Worm (Caenorhabditis elegans) whole organism, L2 larva: ENCODE data around the gene tlk-1.

Experiments used
- alr-1 ChIP-seq: fragments of 150-350 bp; optimal IDR thresholded peaks from 2 replicates; lab custom pipeline; 2014; ENCODE audit warnings: missing biosample characterization, missing genetic modification characterization
- ceh-82 ChIP-seq: fragments of 150-350 bp; optimal IDR thresholded peaks from 2 replicates; lab custom pipeline; 2014; ENCODE audit warnings: missing biosample characterization, missing genetic modification characterization
- egl-27 ChIP-seq: sonication (generic microtip); optimal IDR thresholded peaks from 3 replicates; lab custom pipeline; 2017; ENCODE audit warnings: missing biosample characterization, missing genetic modification reagents, missing genetic modification characterization
- elt-3 ChIP-seq: sonication (generic microtip); optimal IDR thresholded peaks from 2 replicates; lab custom pipeline; 2017; ENCODE audit warnings: missing biosample characterization, missing genetic modification characterization
- lin-11 ChIP-seq: fragments of 150-350 bp; sonication (generic microtip); optimal IDR thresholded peaks from 2 replicates; lab custom pipeline; 2014; ENCODE audit warnings: missing biosample characterization, missing genetic modification characterization, inconsistent platforms, mixed read lengths
- lin-13 ChIP-seq: fragments of 150-350 bp; optimal IDR thresholded peaks from 2 replicates; lab custom pipeline; 2014; ENCODE audit warnings: missing biosample characterization, missing genetic modification reagents, missing genetic modification characterization
- nhr-11 ChIP-seq: fragments of 150-350 bp; optimal IDR thresholded peaks from 2 replicates; lab custom pipeline; 2014; ENCODE audit warnings: missing biosample characterization, missing genetic modification characterization
- nhr-23 ChIP-seq: fragments of 150-350 bp; optimal IDR thresholded peaks from 2 replicates; lab custom pipeline; 2014; ENCODE audit warnings: missing biosample characterization, missing genetic modification reagents, missing genetic modification characterization
- nhr-77 ChIP-seq: fragments of 150-350 bp; optimal IDR thresholded peaks from 2 replicates; lab custom pipeline; 2014; ENCODE audit warnings: missing biosample characterization, missing genetic modification characterization
- sma-3 ChIP-seq: sonication (generic microtip); optimal IDR thresholded peaks from 2 replicates; lab custom pipeline; 2016; ENCODE audit warnings: missing genetic modification reagents, missing genetic modification characterization, missing compliant biosample characterization

DNA sequence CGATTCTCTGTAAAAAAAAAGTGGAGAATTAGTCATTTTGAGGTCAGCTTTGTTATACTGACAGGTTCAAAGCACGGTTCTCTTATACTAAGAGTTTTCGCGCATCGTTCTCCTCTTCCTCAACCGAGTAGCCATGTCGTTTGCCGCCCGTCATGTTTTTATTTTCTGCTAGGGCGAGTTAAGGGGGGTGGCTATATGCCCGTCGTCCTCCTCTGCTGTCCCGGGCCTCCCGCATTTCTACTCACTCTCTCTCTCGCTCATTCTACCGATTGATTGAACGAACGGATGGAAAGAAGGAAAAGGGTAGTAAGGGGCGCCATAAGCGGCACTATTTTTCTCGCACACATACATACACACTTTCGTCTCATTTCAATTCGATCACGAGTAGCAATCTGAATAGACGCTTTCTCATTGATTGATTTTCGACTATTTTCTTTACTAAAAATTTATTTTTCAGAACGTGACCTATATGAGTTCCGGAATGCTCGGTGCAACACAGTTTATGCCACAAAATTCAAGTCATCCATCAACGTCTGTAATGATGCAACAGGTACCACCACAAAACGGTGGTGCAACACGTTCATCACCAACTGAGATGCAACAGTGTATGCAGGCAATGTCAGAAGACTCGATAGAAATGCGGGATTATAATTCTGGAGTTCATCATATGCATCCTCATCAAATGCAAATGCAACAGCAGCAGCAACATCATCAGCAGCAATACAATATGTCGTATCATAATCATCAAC is 5.7 kb downstream of the tlk-1 start:
- no peak for TF ChIP-seq ceh-82 (tag; lab: Kevin White, UChicago)
- no peak for TF ChIP-seq lin-11 (tag; lab: Kevin White, UChicago)
- TF ChIP-seq nhr-23 (tag; lab: Kevin White, UChicago), result no peak
- TF ChIP-seq nhr-77, result no peak
- TF ChIP-seq lin-13 (GFP tag; lab: Kevin White, UChicago), result no peak
- no peak for TF ChIP-seq alr-1 (tag; lab: Kevin White, UChicago)
- TF ChIP-seq nhr-11 (tag; lab: Kevin White, UChicago), result no peak
- no peak for TF ChIP-seq sma-3 (GFP tag; lab: Kevin White, UChicago)
- TF ChIP-seq egl-27, result no peak
- TF ChIP-seq elt-3 (tag; lab: Kevin White, UChicago), result no peak
